Worm (Caenorhabditis elegans): ENCODE results near the gene cpr-4.

The cpr-4 gene

DNA sequence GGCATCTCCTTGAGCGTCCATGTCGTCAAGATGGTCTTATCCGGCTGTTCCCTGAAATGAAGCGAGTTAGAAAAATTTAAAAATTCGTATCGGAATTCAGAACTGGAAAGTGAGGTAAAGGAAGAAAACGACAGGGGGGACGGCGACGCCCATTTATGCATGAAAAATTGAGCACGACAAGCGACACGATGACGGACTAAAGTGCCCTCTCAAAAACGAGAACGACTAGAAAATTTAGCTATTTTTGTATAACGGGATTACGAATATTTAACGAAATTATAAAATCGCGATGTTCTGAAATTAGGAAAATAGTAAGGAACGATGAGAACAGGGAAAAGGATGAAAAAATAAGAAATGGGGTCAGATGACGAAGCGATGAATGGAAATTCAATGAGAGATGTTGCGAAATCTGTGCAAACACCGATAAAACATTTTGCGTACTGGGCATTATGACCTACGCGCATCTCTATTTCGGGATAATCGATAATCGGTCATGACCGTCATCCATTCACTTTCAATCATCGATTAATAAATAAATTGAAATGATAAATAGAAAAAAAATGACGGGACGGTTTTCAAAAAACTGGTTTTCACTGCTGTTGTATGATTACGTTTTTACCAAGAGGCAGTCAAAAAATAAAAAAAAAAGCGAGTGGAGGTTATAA, 42.1 kb downstream of the cpr-4 start, which contains the start of gene snb-1 (continued):
- no peak for TF ChIP-seq lim-7 (GFP tag; IDR thresholded peaks at IDR 0.05)
- peak; percentile 23; the same call in 1 of the 2 replicates for TF ChIP-seq dmd-6 (GFP tag; IDR thresholded peaks at IDR 0.05)
- TF ChIP-seq hif-1 (tag; optimal IDR thresholded peaks at IDR 0.05), result peak in 1 of 2 experiments; percentile 21
- no peak for TF ChIP-seq R02D3.7 (tag; optimal IDR thresholded peaks at IDR 0.05)
- no peak for TF ChIP-seq duxl-1 (tag; optimal IDR thresholded peaks at IDR 0.05; ENCODE audit: poor library complexity)
- TF ChIP-seq ZK546.5 (tag; optimal IDR thresholded peaks at IDR 0.05), result no peak
- no peak for TF ChIP-seq Y48G9A.11 (GFP tag; IDR thresholded peaks at IDR 0.05)
- TF ChIP-seq zip-2 (tag; optimal IDR thresholded peaks at IDR 0.05), result no peak
- no peak for TF ChIP-seq set-16 (GFP tag; IDR thresholded peaks at IDR 0.05)
- TF ChIP-seq F10B5.3 (tag; optimal IDR thresholded peaks at IDR 0.05), result no peak
- TF ChIP-seq cey-2 (tag; optimal IDR thresholded peaks at IDR 0.05; ENCODE audit: borderline replicate concordance, insufficient read depth), result no peak
- TF ChIP-seq attf-4 (tag; optimal IDR thresholded peaks at IDR 0.05), result no peak

DNA sequence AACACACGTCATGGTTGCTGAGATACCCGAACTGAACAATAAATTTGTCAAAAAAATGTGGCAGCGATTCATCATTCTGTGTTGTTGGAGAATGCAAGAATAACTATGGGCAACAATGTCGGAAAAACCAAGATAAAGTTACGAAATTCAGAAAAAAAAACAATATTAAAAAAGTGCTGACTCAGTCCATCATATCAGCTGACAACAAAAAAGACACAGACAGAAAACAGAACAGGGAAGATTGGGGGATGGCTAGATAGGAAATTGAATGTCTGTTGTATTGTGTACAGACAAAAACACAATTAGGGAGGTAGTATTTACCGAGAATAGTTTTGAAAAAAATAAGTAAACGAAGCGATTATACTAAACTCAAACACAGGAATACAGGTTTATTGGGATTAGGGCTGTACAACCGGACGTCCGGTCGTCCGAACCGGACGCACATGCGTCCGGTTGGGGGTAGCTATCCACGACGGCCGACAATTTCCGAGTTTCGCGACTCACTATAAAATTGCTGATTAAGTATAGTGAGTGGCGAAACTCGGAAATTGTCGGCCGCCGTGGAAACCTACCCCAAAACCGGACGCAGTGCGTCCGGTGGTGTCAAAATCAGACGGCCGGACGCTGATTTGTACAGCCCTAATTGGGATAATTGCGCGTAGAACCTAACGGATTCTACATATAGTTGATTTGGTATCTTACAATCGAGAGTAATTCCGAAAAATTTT, 43.2 kb downstream of the cpr-4 start:
- TF ChIP-seq nhr-237 (tag; optimal IDR thresholded peaks at IDR 0.05) (no peak), lim-7 (GFP tag; IDR thresholded peaks at IDR 0.05) (no peak), nhr-11 (tag; optimal IDR thresholded peaks at IDR 0.05) (no peak), F37D6.2 (tag; optimal IDR thresholded peaks at IDR 0.05) (no peak), egl-27 (tag; optimal IDR thresholded peaks at IDR 0.05) (no peak), Y5F2A.4 (GFP tag; optimal IDR thresholded peaks at IDR 0.05) (no peak), saeg-2 (GFP tag; IDR thresholded peaks at IDR 0.05) (no peak), nhr-111 (GFP tag; optimal IDR thresholded peaks at IDR 0.05) (no peak), jun-1 (tag; optimal IDR thresholded peaks at IDR 0.05) (no peak), madf-5 (GFP tag; IDR thresholded peaks at IDR 0.05) (no peak), hmg-1.1 (GFP tag; IDR thresholded peaks at IDR 0.05) (no peak), mxl-3 (GFP tag; optimal IDR thresholded peaks at IDR 0.05) (no peak), lin-15B (tag; optimal IDR thresholded peaks at IDR 0.05) (no peak), ceh-82 (tag; optimal IDR thresholded peaks at IDR 0.05) (no peak), duxl-1 (tag; optimal IDR thresholded peaks at IDR 0.05; ENCODE audit: poor library complexity) (no peak), ama-1 (optimal IDR thresholded peaks at IDR 0.05) (no peak), snpc-1.2 (GFP tag; IDR thresholded peaks at IDR 0.05) (no peak), ceh-28 (tag; optimal IDR thresholded peaks at IDR 0.05) (no peak), nhr-77 (tag; optimal IDR thresholded peaks at IDR 0.05) (no peak), mep-1 (tag; optimal IDR thresholded peaks at IDR 0.05) (no peak), T26A8.4 (GFP tag; IDR thresholded peaks at IDR 0.05) (no peak), lir-3 (tag; optimal IDR thresholded peaks at IDR 0.05) (no peak), ztf-7 (tag; optimal IDR thresholded peaks at IDR 0.05) (no peak), Y48G9A.11 (GFP tag; IDR thresholded peaks at IDR 0.05) (0 out of 2 replicates have a peak, but pooled peaks have one; percentile 11), ceh-32 (tag; optimal IDR thresholded peaks at IDR 0.05; ENCODE audit: poor library complexity) (no peak), attf-4 (tag; optimal IDR thresholded peaks at IDR 0.05) (no peak), hlh-30 (tag; optimal IDR thresholded peaks at IDR 0.05; ENCODE audit: insufficient read depth) (peak; percentile 60), tra-1 (GFP tag; IDR thresholded peaks at IDR 0.05) (0 out of 2 replicates have a peak, but pooled peaks have one; percentile 40), T20F7.1 (GFP tag; optimal IDR thresholded peaks at IDR 0.05) (peak; percentile 22), lin-13 (GFP tag; optimal IDR thresholded peaks at IDR 0.05) (no peak), nhr-41 (GFP tag; IDR thresholded peaks at IDR 0.05) (no peak), mdl-1 (tag; optimal IDR thresholded peaks at IDR 0.05) (no peak), aha-1 (tag) (no peak), Y75B8A.6 (GFP tag; IDR thresholded peaks at IDR 0.05) (no peak), ZK337.2 (GFP tag; IDR thresholded peaks at IDR 0.05) (no peak), set-16 (GFP tag; IDR thresholded peaks at IDR 0.05) (no peak), unc-62 (GFP tag; optimal IDR thresholded peaks at IDR 0.05 in 1 of 2) (peak in 1 of 2 experiments; percentile 31), unc-62 (tag; optimal IDR thresholded peaks at IDR 0.05) (no peak), daf-8 (GFP tag; IDR thresholded peaks at IDR 0.05) (no peak), zip-2 (tag; optimal IDR thresholded peaks at IDR 0.05) (no peak), unc-130 (GFP tag; optimal IDR thresholded peaks at IDR 0.05) (no peak)
